Worm (Caenorhabditis elegans): ENCODE results near the gene polq-1.

- TF ChIP-seq ama-1 (optimal IDR thresholded peaks at IDR 0.05) = no peak
- TF ChIP-seq flt-1 (GFP tag; IDR thresholded peaks at IDR 0.05) = no peak
Measured at ce11 chrIII:5840277-5840676, 37.3 kb upstream of the polq-1 start.
